Fruit fly (Drosophila melanogaster) whole organism, adult: ENCODE measurements around the gene Ctl1.

ENCODE experiments used
- CG11617 ChIP-seq: fragments of 200-800 bp; sonication (Bioruptor generic); optimal IDR thresholded peaks from 2 replicates; lab custom pipeline; 2017; ENCODE audit warnings: mild to moderate bottlenecking, missing biosample characterization, missing genetic modification reagents, missing genetic modification characterization
- CG12768 ChIP-seq: fragments of 200-800 bp; sonication (Bioruptor generic); optimal IDR thresholded peaks from 2 replicates; lab custom pipeline; 2017; ENCODE audit warnings: missing biosample characterization, missing genetic modification characterization, mild to moderate bottlenecking, moderate library complexity, missing genetic modification reagents
- CG14711 ChIP-seq: fragments of 200-800 bp; sonication (Bioruptor generic); optimal IDR thresholded peaks from 2 replicates; lab custom pipeline; 2018; ENCODE audit warnings: missing biosample characterization, mild to moderate bottlenecking, missing genetic modification characterization, moderate library complexity
- CG1620 ChIP-seq: fragments of 200-800 bp; sonication (Bioruptor generic); optimal IDR thresholded peaks from 2 replicates; lab custom pipeline; 2016; ENCODE audit warnings: missing biosample characterization, missing genetic modification characterization
- CG33017 ChIP-seq: fragments of 200-800 bp; sonication (Bioruptor generic); optimal IDR thresholded peaks from 2 replicates; lab custom pipeline; 2018; ENCODE audit warnings: missing biosample characterization, mild to moderate bottlenecking, missing genetic modification characterization, moderate library complexity
- CG5204 ChIP-seq: fragments of 200-800 bp; sonication (Bioruptor generic); optimal IDR thresholded peaks from 2 replicates; lab custom pipeline; 2016; ENCODE audit warnings: missing biosample characterization, missing genetic modification characterization
- CG7045 ChIP-seq: fragments of 200-800 bp; sonication (Bioruptor generic); optimal IDR thresholded peaks from 2 replicates; lab custom pipeline; 2017; ENCODE audit warnings: missing biosample characterization, mild to moderate bottlenecking, missing genetic modification characterization
- CG7101 ChIP-seq: fragments of 200-800 bp; sonication (Bioruptor generic); optimal IDR thresholded peaks from 2 replicates; lab custom pipeline; 2018; ENCODE audit warnings: missing biosample characterization, mild to moderate bottlenecking, missing genetic modification characterization, moderate library complexity
- Clk ChIP-seq: fragments of 200-800 bp; sonication (Bioruptor generic); optimal IDR thresholded peaks from 2 replicates; lab custom pipeline; 2017; ENCODE audit warnings: missing biosample characterization, missing genetic modification characterization
- Crg-1 ChIP-seq: fragments of 200-800 bp; sonication (Bioruptor generic); optimal IDR thresholded peaks from 2 replicates; lab custom pipeline; 2016; ENCODE audit warnings: missing biosample characterization, missing genetic modification characterization
- Hr96 ChIP-seq: fragments of 200-800 bp; sonication (Bioruptor generic); optimal IDR thresholded peaks from 2 replicates; lab custom pipeline; 2016; ENCODE audit warnings: missing biosample characterization, missing genetic modification characterization
- Mnt ChIP-seq: fragments of 200-800 bp; sonication (Bioruptor generic); optimal IDR thresholded peaks from 2 replicates; lab custom pipeline; 2016; ENCODE audit warnings: missing biosample characterization, mild to moderate bottlenecking, missing genetic modification characterization
- bab1 ChIP-seq: fragments of 200-800 bp; sonication (Bioruptor generic); optimal IDR thresholded peaks from 3 replicates; lab custom pipeline; 2019; ENCODE audit warnings: missing biosample characterization, mild to moderate bottlenecking, missing genetic modification characterization, moderate library complexity
- cic ChIP-seq: fragments of 200-800 bp; sonication (Bioruptor generic); optimal IDR thresholded peaks from 2 replicates; lab custom pipeline; 2017; ENCODE audit warnings: missing biosample characterization, mild to moderate bottlenecking, missing genetic modification characterization, moderate library complexity
- cnc ChIP-seq, 2 experiments: fragments of >200 bp; optimal IDR thresholded peaks; 2 replicates each; lab custom pipeline; 2017
- kay ChIP-seq: fragments of 200-800 bp; sonication (Bioruptor generic); peaks from one replicate; lab custom pipeline; 2016; ENCODE audit warnings: missing biosample characterization, missing genetic modification characterization, borderline replicate concordance
- ovo ChIP-seq: fragments of 200-800 bp; sonication (Bioruptor generic); optimal IDR thresholded peaks from 2 replicates; lab custom pipeline; 2016; ENCODE audit warnings: missing biosample characterization, missing genetic modification characterization
- pad ChIP-seq: fragments of 200-800 bp; sonication (Bioruptor generic); optimal IDR thresholded peaks from 3 replicates; lab custom pipeline; 2017; ENCODE audit warnings: missing biosample characterization, missing genetic modification characterization, mild to moderate bottlenecking, moderate library complexity, missing genetic modification reagents
- tj ChIP-seq: fragments of 200-800 bp; sonication (Bioruptor generic); optimal IDR thresholded peaks from 3 replicates; lab custom pipeline; 2017; ENCODE audit warnings: missing biosample characterization, mild to moderate bottlenecking, missing genetic modification characterization, moderate library complexity
- toe ChIP-seq: fragments of 200-800 bp; sonication (Bioruptor generic); optimal IDR thresholded peaks from 2 replicates; lab custom pipeline; 2016; ENCODE audit warnings: missing biosample characterization, missing genetic modification characterization

Ctl1 gene

DNA sequence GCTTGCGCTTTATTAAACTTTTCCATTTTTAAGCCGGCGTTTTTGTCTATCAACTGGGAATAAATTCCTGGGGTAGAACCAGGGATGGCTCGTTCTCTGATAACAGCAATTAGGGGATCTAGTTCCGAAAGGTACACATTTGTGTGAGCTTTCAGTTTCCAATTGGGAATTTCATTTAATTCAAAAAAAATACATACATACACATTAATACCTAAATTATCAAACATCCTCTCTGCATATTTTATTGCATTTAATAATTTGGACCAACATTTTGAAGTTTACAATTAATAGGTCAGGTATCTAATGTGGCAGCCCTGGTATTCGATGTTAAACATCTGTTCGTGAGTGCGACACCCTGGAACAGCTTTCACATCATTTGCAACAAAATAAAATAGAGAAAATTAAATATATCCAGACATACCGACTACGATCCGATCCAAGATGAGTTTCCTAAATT, 18.6 kb upstream of the Ctl1 start, which contains the start of the genes CG15011 and CG1309:
TSS of gene CG15011 (minus strand) at position 51 of the 457 bp plus-strand sequence.
TSS of gene CG1309 (plus strand) at position 329 of the 457 bp plus-strand sequence.
- TF ChIP-seq Clk, result peak; percentile 64
- peak; percentile 86 for TF ChIP-seq CG11617 (GFP tag; lab: Kevin White, UChicago)
- TF ChIP-seq CG5204 (GFP tag; lab: Kevin White, UChicago), result no peak
- TF ChIP-seq Crg-1 (GFP tag; lab: Kevin White, UChicago), result peak; percentile 87
- no peak for TF ChIP-seq kay (GFP tag; lab: Kevin White, UChicago)
- TF ChIP-seq toe, result peak; percentile 93
- TF ChIP-seq CG7045 (GFP tag; lab: Kevin White, UChicago), result peak; percentile 74
- peak; percentile 85 for TF ChIP-seq CG1620 (GFP tag; lab: Kevin White, UChicago)
- peak; percentile 31 for TF ChIP-seq cic (GFP tag; lab: Kevin White, UChicago)
- TF ChIP-seq ovo, result peak; percentile 33
- TF ChIP-seq Mnt (GFP tag; lab: Kevin White, UChicago), result peak; percentile 72
- TF ChIP-seq CG7101 (tag; lab: Kevin White, UChicago), result peak; percentile 84
- peak; percentile 87 for TF ChIP-seq bab1 (GFP tag; lab: Kevin White, UChicago)
- peak; percentile 60 for TF ChIP-seq tj (GFP tag; lab: Kevin White, UChicago)
- TF ChIP-seq CG12768 (GFP tag; lab: Kevin White, UChicago), result peak; percentile 81
- no peak for TF ChIP-seq cnc (optimal IDR thresholded peaks at IDR 0.05; lab: Kevin White, UChicago)
- TF ChIP-seq Hr96 (GFP tag; lab: Kevin White, UChicago), result peak; percentile 81
- TF ChIP-seq CG33017 (tag; lab: Kevin White, UChicago), result peak; percentile 76
- TF ChIP-seq CG14711 (tag; lab: Kevin White, UChicago), result peak; percentile 75
- TF ChIP-seq pad (GFP tag; lab: Kevin White, UChicago), result peak; percentile 66

DNA sequence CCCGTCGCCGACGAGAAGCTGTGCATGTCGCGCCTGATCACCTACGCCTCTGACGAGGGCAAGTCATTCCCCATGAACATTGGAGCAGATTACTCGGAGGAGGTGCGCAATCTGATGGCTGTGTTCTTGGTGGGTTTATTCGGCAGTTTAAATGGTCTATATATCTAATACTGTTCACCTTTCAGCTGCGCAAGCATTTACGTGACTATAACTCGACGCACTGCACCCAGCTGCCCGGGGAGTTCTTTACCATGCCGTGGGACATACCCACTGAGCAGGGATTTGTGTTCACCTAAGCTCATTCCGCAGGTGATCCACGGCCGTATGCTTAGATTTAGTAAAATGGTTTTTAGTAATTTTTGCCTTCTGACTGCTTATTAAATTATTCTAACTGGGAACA, 16.6 kb upstream of the Ctl1 start:
- TF ChIP-seq Crg-1 (GFP tag; lab: Kevin White, UChicago), result no peak
- TF ChIP-seq cnc (optimal IDR thresholded peaks at IDR 0.05; lab: Kevin White, UChicago), result no peak
- TF ChIP-seq bab1 (GFP tag; lab: Kevin White, UChicago), result no peak
- no peak for TF ChIP-seq ovo
- TF ChIP-seq CG1620 (GFP tag; lab: Kevin White, UChicago), result no peak
- TF ChIP-seq Mnt (GFP tag; lab: Kevin White, UChicago), result no peak
- no peak for TF ChIP-seq Clk
- no peak for TF ChIP-seq cic (GFP tag; lab: Kevin White, UChicago)
- TF ChIP-seq CG5204 (GFP tag; lab: Kevin White, UChicago), result no peak
- TF ChIP-seq CG12768 (GFP tag; lab: Kevin White, UChicago), result no peak
- no peak for TF ChIP-seq CG33017 (tag; lab: Kevin White, UChicago)
- TF ChIP-seq CG7045 (GFP tag; lab: Kevin White, UChicago), result no peak
- TF ChIP-seq CG7101 (tag; lab: Kevin White, UChicago), result no peak
- TF ChIP-seq pad (GFP tag; lab: Kevin White, UChicago), result no peak
- no peak for TF ChIP-seq Hr96 (GFP tag; lab: Kevin White, UChicago)
- no peak for TF ChIP-seq tj (GFP tag; lab: Kevin White, UChicago)
- TF ChIP-seq toe, result no peak
- no peak for TF ChIP-seq kay (GFP tag; lab: Kevin White, UChicago)
- no peak for TF ChIP-seq CG14711 (tag; lab: Kevin White, UChicago)

DNA sequence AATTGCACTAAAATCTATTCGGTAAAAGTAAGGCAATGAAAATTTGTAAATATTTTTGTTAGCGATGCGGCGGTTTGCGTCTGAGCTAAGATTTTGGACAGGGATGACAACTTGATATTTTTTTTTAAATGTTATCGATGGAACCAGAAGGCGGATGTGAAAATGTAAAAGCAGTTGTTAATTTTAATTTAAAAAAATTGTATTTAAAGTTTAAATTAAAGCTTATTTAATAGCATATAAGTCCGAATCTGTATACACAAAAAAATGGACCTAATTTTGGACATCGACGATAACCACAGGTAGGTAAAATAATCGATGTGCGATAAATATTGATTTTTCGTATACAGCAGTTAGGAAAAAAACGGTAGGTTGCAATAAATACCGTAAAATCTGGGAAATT, 15.4 kb upstream of the Ctl1 start, which contains the start of the genes CG11586 and VhaM9.7-a:
TSS of gene CG11586 (minus strand) at position 87 of the 400 bp plus-strand sequence.
TSS of gene VhaM9.7-a (plus strand) at position 322 of the 400 bp plus-strand sequence.
- TF ChIP-seq tj (GFP tag; lab: Kevin White, UChicago) (no peak), bab1 (GFP tag; lab: Kevin White, UChicago) (peak; percentile 39), ovo (no peak), Mnt (GFP tag; lab: Kevin White, UChicago) (peak; percentile 39), CG11617 (GFP tag; lab: Kevin White, UChicago) (peak; percentile 29), CG33017 (tag; lab: Kevin White, UChicago) (no peak), Crg-1 (GFP tag; lab: Kevin White, UChicago) (no peak), cnc (optimal IDR thresholded peaks at IDR 0.05; lab: Kevin White, UChicago) (no peak), kay (GFP tag; lab: Kevin White, UChicago) (no peak), Clk (no peak), CG5204 (GFP tag; lab: Kevin White, UChicago) (peak; percentile 40), Hr96 (GFP tag; lab: Kevin White, UChicago) (no peak), CG1620 (GFP tag; lab: Kevin White, UChicago) (no peak), cic (GFP tag; lab: Kevin White, UChicago) (no peak), pad (GFP tag; lab: Kevin White, UChicago) (no peak), toe (no peak), CG7101 (tag; lab: Kevin White, UChicago) (peak; percentile 30), CG7045 (GFP tag; lab: Kevin White, UChicago) (no peak), CG14711 (tag; lab: Kevin White, UChicago) (peak; percentile 35), CG12768 (GFP tag; lab: Kevin White, UChicago) (no peak)

DNA sequence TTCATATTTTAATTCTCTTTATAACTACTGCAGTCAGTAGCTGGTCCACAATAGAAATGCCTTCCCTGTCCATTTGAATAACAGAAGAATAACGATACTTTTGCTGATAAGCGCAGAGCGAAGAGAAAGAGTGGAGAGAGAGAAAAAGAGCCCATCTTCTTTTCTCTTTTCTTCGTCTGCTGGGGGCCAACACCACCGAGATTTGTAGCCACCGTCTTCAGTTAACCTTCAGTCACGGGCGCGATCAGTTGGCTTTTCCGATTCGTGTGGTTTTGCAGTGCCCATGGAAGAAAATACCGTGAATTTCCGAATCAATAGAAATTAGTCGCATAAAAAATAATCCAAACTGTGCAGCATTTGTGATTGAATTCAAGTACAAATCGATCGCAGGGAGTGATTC, 14.3 kb upstream of the Ctl1 start, which contains the start of gene CG1273:
TSS of gene CG1273 (plus strand) at position 218 of the 400 bp plus-strand sequence.
- no peak for TF ChIP-seq pad (GFP tag; lab: Kevin White, UChicago)

DNA sequence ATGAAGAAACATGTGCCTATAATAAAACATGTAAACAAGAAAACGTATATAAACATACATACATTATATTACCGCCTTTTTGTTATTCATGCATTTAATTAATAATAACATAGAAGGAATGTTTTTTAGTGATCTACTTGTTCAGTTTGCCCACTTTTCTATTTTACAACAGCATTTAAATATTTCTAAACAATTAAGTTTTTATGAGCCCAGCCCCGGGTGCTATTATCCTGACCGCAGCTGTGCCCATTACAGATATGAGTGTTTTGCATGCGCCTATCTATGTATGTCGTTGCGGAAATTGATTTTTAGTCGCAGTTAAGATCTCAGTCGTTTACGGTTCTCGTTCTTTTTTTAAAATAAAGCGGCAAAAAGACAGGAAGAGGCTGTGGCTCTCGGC, 12.8 kb upstream of the Ctl1 start:
- TF ChIP-seq CG14711 (tag; lab: Kevin White, UChicago), result no peak
- TF ChIP-seq CG12768 (GFP tag; lab: Kevin White, UChicago), result no peak
- no peak for TF ChIP-seq cnc (optimal IDR thresholded peaks at IDR 0.05; lab: Kevin White, UChicago)
- no peak for TF ChIP-seq CG7101 (tag; lab: Kevin White, UChicago)
- TF ChIP-seq pad (GFP tag; lab: Kevin White, UChicago), result no peak
- no peak for TF ChIP-seq Mnt (GFP tag; lab: Kevin White, UChicago)
- TF ChIP-seq CG7045 (GFP tag; lab: Kevin White, UChicago), result no peak
- TF ChIP-seq cic (GFP tag; lab: Kevin White, UChicago), result no peak
- no peak for TF ChIP-seq kay (GFP tag; lab: Kevin White, UChicago)
- TF ChIP-seq bab1 (GFP tag; lab: Kevin White, UChicago), result no peak
- TF ChIP-seq Crg-1 (GFP tag; lab: Kevin White, UChicago), result no peak
- no peak for TF ChIP-seq CG33017 (tag; lab: Kevin White, UChicago)
- no peak for TF ChIP-seq tj (GFP tag; lab: Kevin White, UChicago)
- TF ChIP-seq ovo, result no peak
- no peak for TF ChIP-seq toe
- TF ChIP-seq CG5204 (GFP tag; lab: Kevin White, UChicago), result no peak
- no peak for TF ChIP-seq Clk
- no peak for TF ChIP-seq Hr96 (GFP tag; lab: Kevin White, UChicago)
- no peak for TF ChIP-seq CG1620 (GFP tag; lab: Kevin White, UChicago)
- no peak for TF ChIP-seq CG11617 (GFP tag; lab: Kevin White, UChicago)
